Worm (Caenorhabditis elegans): ENCODE results near the gene H38K22.7.

Gene H38K22.7

DNA sequence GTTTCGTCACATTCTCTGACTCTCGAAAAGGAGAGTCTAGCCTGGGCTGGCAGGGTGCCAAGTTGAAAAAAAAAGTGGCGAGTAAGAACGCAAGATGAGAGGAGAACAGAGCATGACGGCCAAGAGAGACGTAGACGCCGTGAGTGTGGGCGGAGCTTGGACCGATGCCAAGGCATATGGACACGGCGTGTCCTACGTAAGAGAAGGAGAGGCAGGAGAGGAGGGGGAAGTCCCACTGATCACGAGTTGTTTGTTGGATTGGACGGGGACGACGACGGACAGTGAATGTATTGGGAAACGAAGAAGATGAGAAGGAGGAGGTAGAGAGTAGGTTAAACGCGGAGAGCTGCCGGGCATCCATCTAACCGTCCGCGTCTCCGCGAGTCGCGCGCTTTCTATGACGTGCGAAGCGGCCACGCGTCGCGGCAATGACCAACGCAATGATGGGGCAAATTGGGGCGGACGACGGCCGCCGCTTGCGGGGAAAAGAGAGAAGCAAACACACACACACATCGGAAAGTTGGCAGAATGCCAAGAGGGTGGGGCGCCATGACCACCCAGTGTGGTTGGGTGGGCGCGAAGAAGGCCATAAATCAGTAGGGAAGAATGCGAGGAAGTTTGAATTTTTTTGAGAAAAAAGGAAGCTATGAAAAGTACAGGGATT is 39.4 kb upstream of the H38K22.7 start (continued):
- peak; percentile 99 for TF ChIP-seq snu-23 (GFP tag; optimal IDR thresholded peaks at IDR 0.05)
- peak; percentile 100 for TF ChIP-seq nhr-71 (tag; optimal IDR thresholded peaks at IDR 0.05)
- peak; percentile 90 for TF ChIP-seq rnt-1 (tag; optimal IDR thresholded peaks at IDR 0.05)
- TF ChIP-seq zip-4 (GFP tag; optimal IDR thresholded peaks at IDR 0.05), result peak; percentile 91
- TF ChIP-seq F16B12.6 (tag; optimal IDR thresholded peaks at IDR 0.05), result peak; percentile 14
- peak; percentile 94 for TF ChIP-seq nhr-77 (tag; optimal IDR thresholded peaks at IDR 0.05)
- peak; percentile 100 for TF ChIP-seq lin-14 (GFP tag; optimal IDR thresholded peaks at IDR 0.05)
- peak; percentile 99 for TF ChIP-seq swsn-7 (tag; optimal IDR thresholded peaks at IDR 0.05)
- peak; percentile 100 for TF ChIP-seq unc-86 (tag; optimal IDR thresholded peaks at IDR 0.05)
- TF ChIP-seq aha-1 (tag; optimal IDR thresholded peaks at IDR 0.05), result peak; percentile 79
- peak; percentile 97 for TF ChIP-seq jun-1 (tag; optimal IDR thresholded peaks at IDR 0.05)
- peak; percentile 99 for TF ChIP-seq nhr-90 (tag; optimal IDR thresholded peaks at IDR 0.05; ENCODE audit: poor library complexity)
- peak; percentile 55 for TF ChIP-seq unc-130 (tag; optimal IDR thresholded peaks at IDR 0.05)
- peak; percentile 65 to 95 for TF ChIP-seq mdl-1 (tag; optimal IDR thresholded peaks at IDR 0.05)
- TF ChIP-seq pag-3 (tag; optimal IDR thresholded peaks at IDR 0.05; ENCODE audit: borderline replicate concordance, insufficient read depth), result peak; percentile 95
- peak; percentile 70 for TF ChIP-seq pqm-1 (tag; optimal IDR thresholded peaks at IDR 0.05)
- no peak for TF ChIP-seq aly-2 (tag; optimal IDR thresholded peaks at IDR 0.05)
- peak; percentile 73 for TF ChIP-seq fos-1 (tag; optimal IDR thresholded peaks at IDR 0.05)
- peak; percentile 17 for TF ChIP-seq nhr-76 (tag; optimal IDR thresholded peaks at IDR 0.05)
- TF ChIP-seq ama-1 (optimal IDR thresholded peaks at IDR 0.05), result peak; percentile 48
- no peak for TF ChIP-seq alr-1 (tag; optimal IDR thresholded peaks at IDR 0.05; ENCODE audit: borderline replicate concordance)
- peak; percentile 99 for TF ChIP-seq dsc-1 (tag; optimal IDR thresholded peaks at IDR 0.05)
- peak; percentile 58 for TF ChIP-seq nhr-237 (tag; optimal IDR thresholded peaks at IDR 0.05)
- peak; percentile 59 to 68 (median 68) for TF ChIP-seq dpl-1 (GFP tag; optimal IDR thresholded peaks at IDR 0.05)
- peak; percentile 97 for TF ChIP-seq grh-1 (GFP tag; IDR thresholded peaks at IDR 0.05)
- peak; percentile 100 for TF ChIP-seq egl-13 (tag; optimal IDR thresholded peaks at IDR 0.05)
- TF ChIP-seq nhr-20 (tag; optimal IDR thresholded peaks at IDR 0.05), result peak; percentile 100
- TF ChIP-seq egl-27 (tag; optimal IDR thresholded peaks at IDR 0.05), result peak; percentile 90 to 99
- peak in 1 of 2 experiments; percentile 97 for TF ChIP-seq ztf-11 (tag; optimal IDR thresholded peaks at IDR 0.05)
- TF ChIP-seq C16A3.4 (tag; optimal IDR thresholded peaks at IDR 0.05), result peak; percentile 91
- peak; percentile 96 for TF ChIP-seq mep-1 (tag; optimal IDR thresholded peaks at IDR 0.05)
- TF ChIP-seq ces-1 (GFP tag; optimal IDR thresholded peaks at IDR 0.05), result peak; percentile 29
- TF ChIP-seq blmp-1 (tag; optimal IDR thresholded peaks at IDR 0.05), result peak; percentile 65

DNA sequence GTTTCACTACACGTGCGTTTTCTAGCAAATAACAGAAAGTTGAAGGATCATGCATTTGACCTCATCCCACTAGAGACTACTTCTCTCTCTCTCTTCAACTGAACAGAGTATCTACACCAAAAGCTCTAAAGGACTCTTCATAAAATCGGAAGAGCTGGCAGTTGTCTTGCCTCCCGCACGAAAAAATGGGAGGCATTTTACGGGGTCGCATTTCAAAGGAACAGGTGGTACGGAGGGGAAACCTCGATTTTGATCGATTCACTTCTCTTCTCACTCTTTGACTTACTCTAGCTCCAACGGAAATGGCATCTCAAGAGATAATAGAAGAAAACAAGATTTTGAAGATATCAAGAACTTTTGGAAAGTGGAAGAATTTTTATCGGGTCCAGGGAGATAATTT is 38.3 kb upstream of the H38K22.7 start:
- TF ChIP-seq ets-5 (GFP tag; IDR thresholded peaks at IDR 0.05), result no peak
- peak; percentile 53 for TF ChIP-seq lir-3 (tag; optimal IDR thresholded peaks at IDR 0.05; ENCODE audit: poor library complexity)
- TF ChIP-seq lsy-2 (tag; optimal IDR thresholded peaks at IDR 0.05), result peak in 1 of 2 experiments; percentile 47
- no peak for TF ChIP-seq hlh-4 (tag; optimal IDR thresholded peaks at IDR 0.05)
- peak; percentile 41 for TF ChIP-seq mep-1 (tag; optimal IDR thresholded peaks at IDR 0.05)
- peak; percentile 52 for TF ChIP-seq nhr-19 (GFP tag; conservative IDR thresholded peaks at IDR 0.05)
- no peak for TF ChIP-seq ama-1 (optimal IDR thresholded peaks at IDR 0.05)
- TF ChIP-seq nhr-20 (tag; optimal IDR thresholded peaks at IDR 0.05), result peak; percentile 55
- TF ChIP-seq nhr-71 (tag; optimal IDR thresholded peaks at IDR 0.05), result peak; percentile 80
- peak; percentile 27 for TF ChIP-seq nhr-11 (tag; optimal IDR thresholded peaks at IDR 0.05)
- peak; percentile 85 for TF ChIP-seq pag-3 (tag; optimal IDR thresholded peaks at IDR 0.05; ENCODE audit: borderline replicate concordance, insufficient read depth)
- no peak for TF ChIP-seq elt-2 (tag; optimal IDR thresholded peaks at IDR 0.05)
- TF ChIP-seq ceh-82 (tag; optimal IDR thresholded peaks at IDR 0.05), result no peak
- no peak for TF ChIP-seq C34B4.2 (tag; optimal IDR thresholded peaks at IDR 0.05)
- peak; percentile 58 for TF ChIP-seq unc-130 (tag; optimal IDR thresholded peaks at IDR 0.05)
- no peak for TF ChIP-seq fkh-10 (GFP tag; optimal IDR thresholded peaks at IDR 0.05)
- peak; percentile 85 for TF ChIP-seq lin-14 (GFP tag; optimal IDR thresholded peaks at IDR 0.05)
- peak in 1 of 2 experiments; percentile 26 for TF ChIP-seq efl-1 (optimal IDR thresholded peaks at IDR 0.05)
- TF ChIP-seq efl-1 (GFP tag; optimal IDR thresholded peaks at IDR 0.05 in 1 of 2), result peak; percentile 2 to 71
- TF ChIP-seq lin-39 (tag; optimal IDR thresholded peaks at IDR 0.05), result no peak
- peak; percentile 10 for TF ChIP-seq nhr-85 (tag)
- TF ChIP-seq snu-23 (GFP tag; optimal IDR thresholded peaks at IDR 0.05), result peak; percentile 47
- no peak for TF ChIP-seq aha-1 (tag; optimal IDR thresholded peaks at IDR 0.05)
- no peak for TF ChIP-seq grh-1 (GFP tag; IDR thresholded peaks at IDR 0.05)
- TF ChIP-seq rnt-1 (tag; optimal IDR thresholded peaks at IDR 0.05), result peak; percentile 88
- no peak for TF ChIP-seq egl-13 (tag; optimal IDR thresholded peaks at IDR 0.05)
- peak in 1 of 2 experiments; percentile 45 for TF ChIP-seq mdl-1 (tag; optimal IDR thresholded peaks at IDR 0.05)
- no peak for TF ChIP-seq fos-1 (tag; optimal IDR thresholded peaks at IDR 0.05)
- no peak for TF ChIP-seq C04F5.9 (tag; optimal IDR thresholded peaks at IDR 0.05)
